Worm (Caenorhabditis elegans) whole organism, late embryonic: ENCODE results near the gene sre-53.
A peak's percentile ranks its signal among the peaks of the same experiment; 100 is the strongest.

Source experiments
- C08G9.2 ChIP-seq: sonication (generic microtip); optimal IDR thresholded peaks from 2 replicates; lab custom pipeline; 2016; ENCODE audit warnings: mild to moderate bottlenecking, missing genetic modification characterization, moderate library complexity, missing compliant biosample characterization
- C38D4.7 ChIP-seq: fragments of 200-800 bp; sonication (Bioruptor generic); optimal IDR thresholded peaks from 2 replicates; lab custom pipeline; 2018; ENCODE audit warnings: mild to moderate bottlenecking, missing genetic modification characterization, moderate library complexity, missing compliant biosample characterization
- F13H6.1 ChIP-seq: sonication (generic microtip); optimal IDR thresholded peaks from 2 replicates; lab custom pipeline; 2016; ENCODE audit warnings: missing genetic modification characterization, missing compliant biosample characterization
- K02D7.2 ChIP-seq: sonication (generic microtip); optimal IDR thresholded peaks from 2 replicates; lab custom pipeline; 2017; ENCODE audit warnings: mild to moderate bottlenecking, missing genetic modification characterization, missing compliant biosample characterization
- K09A11.1 ChIP-seq: sonication (generic microtip); optimal IDR thresholded peaks from 2 replicates; lab custom pipeline; 2017; ENCODE audit warnings: antibody characterized with exemption, mild to moderate bottlenecking, missing genetic modification characterization, missing compliant biosample characterization; ENCODE audit not compliant: insufficient read depth
- ahr-1 ChIP-seq: sonication (generic microtip); optimal IDR thresholded peaks from 2 replicates; lab custom pipeline; 2016; ENCODE audit warnings: missing genetic modification characterization, missing compliant biosample characterization
- ama-1 ChIP-seq: fragments of 150-350 bp; optimal IDR thresholded peaks from 2 replicates; lab custom pipeline; 2014
- ceh-14 ChIP-seq: sonication (generic microtip); optimal IDR thresholded peaks from 2 replicates; lab custom pipeline; 2016; ENCODE audit warnings: missing genotype, missing genetic modification characterization, missing compliant biosample characterization
- ceh-18 ChIP-seq: sonication (generic microtip); optimal IDR thresholded peaks from 2 replicates; lab custom pipeline; 2016; ENCODE audit warnings: missing genetic modification characterization, missing compliant biosample characterization
- ceh-19 ChIP-seq: fragments of 200-800 bp; sonication (Bioruptor generic); optimal IDR thresholded peaks from 2 replicates; lab custom pipeline; 2018; ENCODE audit warnings: mild to moderate bottlenecking, missing genetic modification characterization, missing compliant biosample characterization
- ceh-2 ChIP-seq: sonication (generic microtip); optimal IDR thresholded peaks from 2 replicates; lab custom pipeline; 2016; ENCODE audit warnings: missing genotype, missing genetic modification characterization, missing compliant biosample characterization
- ceh-31 ChIP-seq: sonication (generic microtip); optimal IDR thresholded peaks from 2 replicates; lab custom pipeline; 2016; ENCODE audit warnings: missing genetic modification characterization, missing compliant biosample characterization
- ceh-45 ChIP-seq: fragments of 200-800 bp; sonication (Bioruptor generic); IDR thresholded peaks from 2 replicates; pipeline ENCODE4 v1.3.6; 2022; ENCODE audit warnings: missing genetic modification reagents, missing genetic modification characterization, missing compliant biosample characterization
- ceh-48 ChIP-seq: sonication (generic microtip); optimal IDR thresholded peaks from 2 replicates; lab custom pipeline; 2016; ENCODE audit warnings: missing genetic modification characterization, inconsistent platforms, missing compliant biosample characterization
- ceh-9 ChIP-seq: sonication (generic microtip); optimal IDR thresholded peaks from 2 replicates; lab custom pipeline; 2016; ENCODE audit warnings: mild to moderate bottlenecking, missing genetic modification characterization, inconsistent platforms, missing compliant biosample characterization
- che-1 ChIP-seq: sonication (generic microtip); optimal IDR thresholded peaks from 2 replicates; lab custom pipeline; 2016; ENCODE audit warnings: mild to moderate bottlenecking, missing genetic modification characterization, missing compliant biosample characterization
- ets-4 ChIP-seq: sonication (generic microtip); optimal IDR thresholded peaks from 2 replicates; lab custom pipeline; 2016; ENCODE audit warnings: missing genetic modification characterization, missing compliant biosample characterization
- fkh-10 ChIP-seq: fragments of 150-350 bp; optimal IDR thresholded peaks from 2 replicates; lab custom pipeline; 2014; ENCODE audit warnings: missing biosample characterization, missing genetic modification reagents, missing genetic modification characterization
- fkh-6 ChIP-seq: sonication (generic microtip); optimal IDR thresholded peaks from 2 replicates; lab custom pipeline; 2016; ENCODE audit warnings: missing genetic modification characterization, missing compliant biosample characterization
- hlh-13 ChIP-seq: fragments of 200-800 bp; sonication (Bioruptor generic); optimal IDR thresholded peaks from 2 replicates; lab custom pipeline; 2018; ENCODE audit warnings: mild to moderate bottlenecking, missing genetic modification characterization, missing compliant biosample characterization
- hlh-15 ChIP-seq: sonication (generic microtip); optimal IDR thresholded peaks from 2 replicates; lab custom pipeline; 2016; ENCODE audit warnings: missing genetic modification characterization, missing compliant biosample characterization
- hlh-30 ChIP-seq: sonication (generic microtip); optimal IDR thresholded peaks from 2 replicates; lab custom pipeline; 2017; ENCODE audit warnings: antibody characterized with exemption, missing genetic modification characterization, missing compliant biosample characterization; ENCODE audit not compliant: insufficient read depth
- hlh-6 ChIP-seq: sonication (generic microtip); optimal IDR thresholded peaks from 2 replicates; lab custom pipeline; 2016; ENCODE audit warnings: missing genotype, missing genetic modification characterization, missing compliant biosample characterization
- lim-6 ChIP-seq: sonication (generic microtip); optimal IDR thresholded peaks from 2 replicates; lab custom pipeline; 2016; ENCODE audit warnings: missing genetic modification characterization, missing compliant biosample characterization
- lin-11 ChIP-seq: fragments of 200-800 bp; sonication (Bioruptor generic); optimal IDR thresholded peaks from 2 replicates; lab custom pipeline; 2018; ENCODE audit warnings: mild to moderate bottlenecking, missing genetic modification characterization, missing compliant biosample characterization
- madf-2 ChIP-seq: sonication (generic microtip); optimal IDR thresholded peaks from 2 replicates; lab custom pipeline; 2017; ENCODE audit warnings: missing genetic modification characterization, missing compliant biosample characterization
- nfya-1 ChIP-seq: sonication (generic microtip); optimal IDR thresholded peaks from 2 replicates; lab custom pipeline; 2017; ENCODE audit warnings: missing genetic modification characterization, mild to moderate bottlenecking, missing compliant biosample characterization, antibody characterized with exemption, moderate library complexity
- nhr-11 ChIP-seq: fragments of 150-350 bp; optimal IDR thresholded peaks from 2 replicates; lab custom pipeline; 2014; ENCODE audit warnings: missing biosample characterization, missing genetic modification characterization
- odd-2 ChIP-seq: sonication (generic microtip); optimal IDR thresholded peaks from 2 replicates; lab custom pipeline; 2017; ENCODE audit warnings: antibody characterized with exemption, mild to moderate bottlenecking, missing genetic modification characterization, missing compliant biosample characterization
- pag-3 ChIP-seq: sonication (generic microtip); optimal IDR thresholded peaks from 2 replicates; lab custom pipeline; 2016; ENCODE audit warnings: missing compliant biosample characterization, missing genetic modification characterization, borderline replicate concordance
- pat-9 ChIP-seq: fragments of 200-800 bp; sonication (Bioruptor generic); optimal IDR thresholded peaks from 2 replicates; lab custom pipeline; 2018; ENCODE audit warnings: mild to moderate bottlenecking, missing genetic modification characterization, moderate library complexity, missing compliant biosample characterization
- pax-1 ChIP-seq: fragments of 150-350 bp; optimal IDR thresholded peaks from 2 replicates; lab custom pipeline; 2014; ENCODE audit warnings: missing biosample characterization, missing genetic modification characterization
- pha-4 ChIP-seq: fragments of 150-350 bp; optimal IDR thresholded peaks from 2 replicates; lab custom pipeline; 2018; ENCODE audit warnings: missing biosample characterization, missing genetic modification reagents, missing genetic modification characterization
- pqm-1 ChIP-seq: sonication (generic microtip); optimal IDR thresholded peaks from 2 replicates; lab custom pipeline; 2016; ENCODE audit warnings: missing genetic modification characterization, missing compliant biosample characterization
- ref-2 ChIP-seq: sonication (generic microtip); optimal IDR thresholded peaks from 2 replicates; lab custom pipeline; 2016; ENCODE audit warnings: missing genetic modification characterization, missing compliant biosample characterization
- sdc-2 ChIP-seq: sonication (generic microtip); optimal IDR thresholded peaks from 2 replicates; lab custom pipeline; 2016; ENCODE audit warnings: missing genotype, missing genetic modification characterization, missing compliant biosample characterization
- sox-2 ChIP-seq: fragments of 200-800 bp; sonication (Bioruptor generic); IDR thresholded peaks from 2 replicates; pipeline ENCODE4 v1.3.6; 2022; ENCODE audit warnings: missing genetic modification reagents, missing genetic modification characterization, missing compliant biosample characterization
- sox-4 ChIP-seq: sonication (generic microtip); optimal IDR thresholded peaks from 2 replicates; lab custom pipeline; 2017; ENCODE audit warnings: mild to moderate bottlenecking, missing genetic modification characterization, inconsistent platforms, missing compliant biosample characterization
- syd-9 ChIP-seq: sonication (generic microtip); optimal IDR thresholded peaks from 2 replicates; lab custom pipeline; 2016; ENCODE audit warnings: mild to moderate bottlenecking, missing genetic modification characterization, moderate library complexity, missing compliant biosample characterization
- tbx-7 ChIP-seq: sonication (generic microtip); optimal IDR thresholded peaks from 2 replicates; lab custom pipeline; 2016; ENCODE audit warnings: missing genotype, missing genetic modification characterization, missing compliant biosample characterization
- ttx-3 ChIP-seq: sonication (generic microtip); optimal IDR thresholded peaks from 2 replicates; lab custom pipeline; 2016; ENCODE audit warnings: missing genetic modification reagents, missing genetic modification characterization, missing compliant biosample characterization
- unc-42 ChIP-seq: sonication (generic microtip); optimal IDR thresholded peaks from 2 replicates; lab custom pipeline; 2016; ENCODE audit warnings: missing genotype, missing genetic modification characterization, missing compliant biosample characterization
- unc-55 ChIP-seq: sonication (generic microtip); optimal IDR thresholded peaks from 2 replicates; lab custom pipeline; 2017; ENCODE audit warnings: missing biosample characterization, missing genetic modification reagents, missing genetic modification characterization
- zip-5 ChIP-seq: sonication (generic microtip); optimal IDR thresholded peaks from 2 replicates; lab custom pipeline; 2016; ENCODE audit warnings: missing genetic modification characterization, missing compliant biosample characterization
- ztf-16 ChIP-seq: sonication (generic microtip); optimal IDR thresholded peaks from 2 replicates; lab custom pipeline; 2017; ENCODE audit warnings: missing genetic modification characterization, missing compliant biosample characterization

Gene sre-53

ce11 chrII:12339152-12339551 lies 15.9 kb upstream of the sre-53 start (continued):
- TF ChIP-seq ahr-1 (tag; lab: Kevin White, UChicago) (no peak), nfya-1 (tag; lab: Kevin White, UChicago) (peak; percentile 100), C38D4.7 (no peak), zip-5 (tag; lab: Kevin White, UChicago) (no peak), C08G9.2 (tag; lab: Kevin White, UChicago) (no peak), lin-11 (tag; lab: Kevin White, UChicago) (no peak), pqm-1 (no peak), pag-3 (tag; lab: Kevin White, UChicago) (no peak), ceh-2 (tag; lab: Kevin White, UChicago) (no peak), F13H6.1 (no peak), che-1 (no peak), ztf-16 (no peak), sdc-2 (tag; lab: Kevin White, UChicago) (no peak), pat-9 (no peak), ceh-18 (peak; percentile 2), ttx-3 (tag; lab: Kevin White, UChicago) (no peak), syd-9 (tag; lab: Kevin White, UChicago) (no peak), ref-2 (peak; percentile 53), sox-2 (GFP tag; lab: Robert Waterston, UW) (no peak), hlh-13 (no peak), unc-42 (tag; lab: Kevin White, UChicago) (peak; percentile 86), hlh-30 (tag; lab: Kevin White, UChicago) (peak; percentile 85), ceh-48 (tag; lab: Kevin White, UChicago) (peak; percentile 11), pha-4 (tag; lab: Kevin White, UChicago) (no peak), hlh-6 (tag; lab: Kevin White, UChicago) (no peak), madf-2 (tag; lab: Kevin White, UChicago) (peak; percentile 21), odd-2 (no peak), K02D7.2 (tag; lab: Kevin White, UChicago) (no peak), ceh-19 (GFP tag; lab: Kevin White, UChicago) (no peak), hlh-15 (tag; lab: Kevin White, UChicago) (no peak)

- TF ChIP-seq ceh-45 (no peak), sox-4 (no peak), sox-2 (GFP tag; lab: Robert Waterston, UW) (no peak), nhr-11 (no peak), K09A11.1 (no peak), ceh-31 (tag; lab: Kevin White, UChicago) (no peak), unc-55 (GFP tag; lab: Kevin White, UChicago) (no peak), ama-1 (lab: Kevin White, UChicago) (no peak), fkh-6 (tag; lab: Kevin White, UChicago) (no peak), tbx-7 (tag; lab: Kevin White, UChicago) (no peak), ets-4 (tag; lab: Kevin White, UChicago) (no peak), ceh-9 (tag; lab: Kevin White, UChicago) (no peak), pax-1 (no peak), hlh-15 (tag; lab: Kevin White, UChicago) (no peak), fkh-10 (no peak), ceh-14 (tag; lab: Kevin White, UChicago) (no peak), ztf-16 (no peak), lim-6 (no peak), che-1 (no peak)
Measured at ce11 chrII:12335430-12335829, 12.2 kb upstream of the sre-53 start, which contains the start of gene sre-52. TSS of gene sre-52 (plus strand) at chrII:12335730.
